Fruit fly (Drosophila melanogaster): ENCODE measurements around the gene Wdr92.
A peak's percentile ranks its signal among the peaks of the same experiment; 100 is the strongest.

Wdr92 gene

DNA sequence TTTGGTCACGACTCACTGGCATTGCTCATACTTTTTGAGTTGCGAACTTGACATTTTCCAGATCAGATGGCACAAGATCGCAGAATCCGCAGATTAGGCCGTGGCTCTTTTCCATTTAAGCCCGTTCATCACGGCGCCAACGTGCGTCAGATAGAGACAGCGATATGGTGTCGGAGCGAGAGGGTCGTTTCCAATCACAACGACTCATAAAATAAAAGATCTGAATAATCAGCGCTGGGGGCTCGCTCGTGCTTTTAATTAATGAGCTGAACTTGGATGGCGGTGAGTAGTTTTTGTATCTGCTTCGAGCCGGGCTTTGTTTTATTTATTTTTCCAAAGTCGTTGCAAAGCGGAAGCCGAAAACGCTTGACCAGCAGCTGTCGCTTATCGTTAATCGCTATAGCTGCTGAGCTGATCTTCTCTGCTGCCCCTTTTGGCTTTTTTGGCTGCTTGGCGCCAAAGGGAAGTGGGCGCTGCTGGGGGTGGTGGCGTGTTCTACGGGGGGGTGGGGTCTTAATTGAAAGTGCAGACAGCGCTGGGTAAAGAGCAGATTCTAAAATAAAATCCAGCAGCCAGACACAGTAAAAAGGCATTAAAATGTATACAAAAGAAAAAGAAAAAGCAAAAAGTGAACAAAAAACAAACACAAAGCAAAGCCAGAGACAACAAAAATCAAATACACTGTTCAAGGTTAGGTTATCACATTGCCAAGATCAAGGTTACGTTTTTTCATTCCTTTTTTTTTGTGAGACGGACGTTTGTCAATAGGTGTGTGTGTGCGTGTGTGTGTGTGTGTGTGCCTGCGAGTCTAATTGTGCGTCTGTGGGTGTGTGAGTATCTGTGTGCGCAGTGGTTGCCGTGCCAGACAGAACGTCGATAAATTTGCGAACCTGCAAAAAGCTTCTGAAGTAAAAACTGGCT is 14.5 kb downstream of the Wdr92 start:
- no peak for TF ChIP-seq CG13204 (GFP tag; optimal IDR thresholded peaks at IDR 0.05)
- TF ChIP-seq EcR (GFP tag; optimal IDR thresholded peaks at IDR 0.05): peak; percentile 31
- TF ChIP-seq CG15710 (tag; optimal IDR thresholded peaks at IDR 0.05): no peak
- no peak for TF ChIP-seq CG4496 (GFP tag; IDR thresholded peaks at IDR 0.05)
- TF ChIP-seq CG32121 (GFP tag; IDR thresholded peaks at IDR 0.05): no peak
- TF ChIP-seq gl (tag; optimal IDR thresholded peaks at IDR 0.05): no peak
- TF ChIP-seq CG14655 (GFP tag; optimal IDR thresholded peaks at IDR 0.05): no peak

DNA sequence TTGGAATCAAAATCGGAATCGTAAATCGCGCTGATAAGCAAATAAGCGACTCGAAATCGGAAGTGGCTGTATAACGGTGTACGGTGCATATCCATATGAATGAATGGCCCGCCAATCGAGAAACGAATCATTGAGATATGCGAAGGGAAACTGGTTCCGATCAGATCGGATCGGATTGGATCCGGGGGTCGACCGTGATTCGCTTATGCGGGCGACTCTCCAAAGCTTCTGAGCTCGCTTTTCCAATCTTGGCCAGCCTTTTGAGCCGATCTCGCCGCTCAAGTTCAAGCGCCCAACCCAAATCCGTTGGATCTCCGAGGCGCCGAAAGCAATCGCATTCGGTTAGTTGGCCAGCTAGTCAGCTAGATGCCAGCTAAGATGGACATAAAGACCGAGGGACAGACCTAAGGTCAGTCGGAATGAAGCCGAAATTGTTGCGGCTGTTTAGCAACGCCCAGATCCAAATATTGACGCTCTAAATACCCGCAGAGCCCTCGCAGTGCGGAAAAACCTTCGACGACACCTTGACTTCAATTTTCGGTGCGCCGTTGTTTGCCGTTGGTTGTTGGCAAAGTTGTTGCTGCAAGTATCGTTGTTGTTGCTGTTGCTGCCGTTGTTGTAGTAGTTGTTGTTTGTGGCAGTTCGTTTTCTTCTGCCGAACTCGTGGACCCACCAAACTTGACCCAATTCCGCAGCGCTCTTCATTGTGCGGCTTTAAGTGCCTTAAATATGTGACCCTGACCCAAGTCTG is 16.2 kb downstream of the Wdr92 start:
- TF ChIP-seq CG10348 (GFP tag; IDR thresholded peaks at IDR 0.05): no peak
- TF ChIP-seq CG14655 (GFP tag; optimal IDR thresholded peaks at IDR 0.05): no peak
- no peak for TF ChIP-seq CG34367 (tag; optimal IDR thresholded peaks at IDR 0.05)
- TF ChIP-seq CG8159 (tag; optimal IDR thresholded peaks at IDR 0.05): no peak
- no peak for TF ChIP-seq Snoo (tag; optimal IDR thresholded peaks at IDR 0.05)
- no peak for TF ChIP-seq fd96Ca (GFP tag; IDR thresholded peaks at IDR 0.05)
- TF ChIP-seq CG32121 (GFP tag; IDR thresholded peaks at IDR 0.05): no peak
- TF ChIP-seq EcR (GFP tag; optimal IDR thresholded peaks at IDR 0.05): no peak
- no peak for TF ChIP-seq CG9948 (tag; optimal IDR thresholded peaks at IDR 0.05)
- TF ChIP-seq CG17806 (tag; optimal IDR thresholded peaks at IDR 0.05): no peak
- TF ChIP-seq CG13204 (GFP tag; optimal IDR thresholded peaks at IDR 0.05): no peak
- TF ChIP-seq D1 (tag; optimal IDR thresholded peaks at IDR 0.05): no peak
- TF ChIP-seq CG12605 (GFP tag; IDR thresholded peaks at IDR 0.05): no peak
- no peak for TF ChIP-seq rn (GFP tag; IDR thresholded peaks at IDR 0.05)
- TF ChIP-seq Pif1A (GFP tag; optimal IDR thresholded peaks at IDR 0.05): no peak
- TF ChIP-seq gl (tag; optimal IDR thresholded peaks at IDR 0.05): no peak
- no peak for TF ChIP-seq Ets98B (GFP tag; IDR thresholded peaks at IDR 0.05)
- no peak for TF ChIP-seq CG15710 (tag; optimal IDR thresholded peaks at IDR 0.05)

DNA sequence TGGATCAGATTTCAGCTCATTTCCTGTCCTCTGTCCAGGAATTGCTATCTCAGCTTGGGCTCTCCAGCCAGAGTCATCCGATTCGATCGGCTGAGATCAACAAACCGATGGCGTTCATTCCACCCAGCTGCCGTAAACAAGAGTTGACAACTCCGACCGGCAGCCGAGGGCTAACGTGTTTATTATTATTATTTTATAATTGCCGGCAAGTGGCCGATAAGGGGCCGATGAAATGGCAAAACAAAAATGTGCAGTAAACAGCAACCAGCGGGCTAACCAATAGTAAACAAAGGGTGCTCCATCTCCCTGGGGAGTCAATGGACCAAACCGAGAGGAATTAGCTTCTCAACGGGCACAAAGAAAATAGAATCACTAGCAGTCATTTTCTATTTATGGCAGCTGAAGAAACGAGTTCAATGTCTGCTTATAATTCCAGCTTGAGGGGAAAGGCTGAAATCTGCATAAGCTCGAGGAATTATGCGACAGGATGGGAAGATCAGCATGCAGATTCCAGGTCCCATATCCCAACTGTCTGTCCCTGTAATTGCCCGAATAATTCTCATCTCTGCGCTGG is 17.3 kb downstream of the Wdr92 start:
- TF ChIP-seq gl (tag; optimal IDR thresholded peaks at IDR 0.05) (no peak), Ets98B (GFP tag; IDR thresholded peaks at IDR 0.05) (no peak), CG13204 (GFP tag; optimal IDR thresholded peaks at IDR 0.05) (peak; percentile 37), CG15710 (tag; optimal IDR thresholded peaks at IDR 0.05) (no peak), CG8159 (tag; optimal IDR thresholded peaks at IDR 0.05) (no peak), CG17806 (tag; optimal IDR thresholded peaks at IDR 0.05) (no peak), rn (GFP tag; IDR thresholded peaks at IDR 0.05) (no peak), D1 (tag; optimal IDR thresholded peaks at IDR 0.05) (no peak), CG9948 (tag; optimal IDR thresholded peaks at IDR 0.05) (no peak), EcR (GFP tag; optimal IDR thresholded peaks at IDR 0.05) (peak; percentile 99), Snoo (tag; optimal IDR thresholded peaks at IDR 0.05) (no peak), CG8301 (tag; optimal IDR thresholded peaks at IDR 0.05) (no peak), CG14655 (GFP tag; optimal IDR thresholded peaks at IDR 0.05) (peak; percentile 25), Pif1B (GFP tag; optimal IDR thresholded peaks at IDR 0.05) (peak; percentile 22), CG34367 (tag; optimal IDR thresholded peaks at IDR 0.05) (no peak), CG12605 (GFP tag; IDR thresholded peaks at IDR 0.05) (no peak), Pif1A (GFP tag; optimal IDR thresholded peaks at IDR 0.05) (no peak)

DNA sequence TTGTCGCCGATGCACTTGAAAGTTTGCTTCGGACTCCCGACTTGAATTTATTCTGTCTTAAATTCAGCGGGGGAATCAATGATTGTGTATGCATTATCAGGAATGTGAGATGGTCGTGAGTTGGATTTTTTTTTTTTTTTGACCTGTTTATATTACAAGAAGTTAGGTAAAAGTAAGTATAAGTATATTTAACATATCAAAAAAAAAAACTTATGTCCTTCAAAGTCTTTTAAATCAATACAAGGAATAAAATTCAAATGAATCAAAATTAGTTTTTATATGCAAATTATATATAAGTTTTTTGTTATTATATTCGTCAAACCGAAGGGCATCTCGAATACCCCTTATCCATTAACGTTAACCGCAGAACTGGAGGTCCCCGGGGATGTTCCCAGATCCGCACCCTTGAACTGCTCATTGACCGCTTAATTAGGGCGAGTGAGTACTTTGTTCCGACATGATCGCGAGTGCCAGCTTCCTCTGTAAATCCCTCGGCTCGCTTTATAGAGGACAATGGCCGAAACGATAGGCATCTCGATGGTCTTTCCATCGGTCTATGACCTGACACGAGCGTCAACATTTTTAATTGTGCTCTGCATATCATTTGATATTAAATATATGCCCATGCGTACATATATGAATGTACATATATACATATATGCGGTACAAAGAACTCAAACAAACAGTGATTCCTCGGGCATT is 18.8 kb downstream of the Wdr92 start:
- TF ChIP-seq EcR (GFP tag; optimal IDR thresholded peaks at IDR 0.05): peak; percentile 97
- peak; percentile 38 for TF ChIP-seq CG14655 (GFP tag; optimal IDR thresholded peaks at IDR 0.05)
- TF ChIP-seq CG10348 (GFP tag; IDR thresholded peaks at IDR 0.05): no peak
- peak; percentile 69 for TF ChIP-seq CG17806 (tag; optimal IDR thresholded peaks at IDR 0.05)
- TF ChIP-seq gl (tag; optimal IDR thresholded peaks at IDR 0.05): no peak
- no peak for TF ChIP-seq CG12605 (GFP tag; IDR thresholded peaks at IDR 0.05)
- TF ChIP-seq CG32121 (GFP tag; IDR thresholded peaks at IDR 0.05): no peak
- TF ChIP-seq CG8301 (tag; optimal IDR thresholded peaks at IDR 0.05): no peak
- TF ChIP-seq CG9948 (tag; optimal IDR thresholded peaks at IDR 0.05): peak; percentile 62
- peak; percentile 14 for TF ChIP-seq D1 (tag; optimal IDR thresholded peaks at IDR 0.05)
- TF ChIP-seq CG8159 (tag; optimal IDR thresholded peaks at IDR 0.05): peak; percentile 78
- TF ChIP-seq CG34367 (tag; optimal IDR thresholded peaks at IDR 0.05): peak; percentile 29
- TF ChIP-seq Pif1B (GFP tag; optimal IDR thresholded peaks at IDR 0.05): no peak
- TF ChIP-seq Pif1A (GFP tag; optimal IDR thresholded peaks at IDR 0.05): peak; percentile 42
- TF ChIP-seq Snoo (tag; optimal IDR thresholded peaks at IDR 0.05): no peak
- TF ChIP-seq CG15710 (tag; optimal IDR thresholded peaks at IDR 0.05): peak; percentile 79
- TF ChIP-seq Ets98B (GFP tag; IDR thresholded peaks at IDR 0.05): no peak
- no peak for TF ChIP-seq fd96Ca (GFP tag; IDR thresholded peaks at IDR 0.05)
- TF ChIP-seq rn (GFP tag; IDR thresholded peaks at IDR 0.05): no peak
- TF ChIP-seq CG13204 (GFP tag; optimal IDR thresholded peaks at IDR 0.05): no peak
- no peak for TF ChIP-seq CG4496 (GFP tag; IDR thresholded peaks at IDR 0.05)
